Fruit fly (Drosophila melanogaster) ovary, adult (tissue): ENCODE results near the gene CG43273.

Experiments
- CG17801 ChIP-seq: fragments of 200-800 bp; optimal IDR thresholded peaks from 2 replicates; lab custom pipeline; 2019; ENCODE audit warnings: missing biosample characterization, mild to moderate bottlenecking, missing genetic modification characterization, moderate library complexity; ENCODE audit not compliant: partially characterized antibody

Gene CG43273

dm6 chr3R:24829887-24830351 is at the start of gene CG43273, which contains the start of gene Kaz:
TSS of gene CG43273 (plus strand) at chr3R:24830301.
TSS of gene Kaz (minus strand) at chr3R:24829959.
- TF ChIP-seq CG17801 (GFP tag; lab: Kevin White, UChicago): peak; percentile 60

- peak; percentile 56 for TF ChIP-seq CG17801 (GFP tag; lab: Kevin White, UChicago)
Observed at dm6 chr3R:24787042-24787565, 43.0 kb upstream of the CG43273 start, which contains the start of gene CG5805. TSS of gene CG5805 (minus strand) at chr3R:24787421.

dm6 chr3R:24787734-24788133 is 42.4 kb upstream of the CG43273 start, which contains the start of gene Ets96B:
TSS of gene Ets96B (plus strand) at chr3R:24788054.
- TF ChIP-seq CG17801 (GFP tag; lab: Kevin White, UChicago): no peak

- no peak for TF ChIP-seq CG17801 (GFP tag; lab: Kevin White, UChicago)
Observed at dm6 chr3R:24790036-24790435, 40.1 kb upstream of the CG43273 start, which contains the start of gene CG13634. TSS of gene CG13634 (minus strand) at chr3R:24790136.

dm6 chr3R:24798595-24798994 is 31.5 kb upstream of the CG43273 start:
- no peak for TF ChIP-seq CG17801 (GFP tag; lab: Kevin White, UChicago)

dm6 chr3R:24799503-24799902 is 30.6 kb upstream of the CG43273 start, which contains the start of gene Ude:
TSS of gene Ude (minus strand) at chr3R:24799668.
- TF ChIP-seq CG17801 (GFP tag; lab: Kevin White, UChicago): no peak

- TF ChIP-seq CG17801 (GFP tag; lab: Kevin White, UChicago): no peak
Observed at dm6 chr3R:24805048-24805447, 25.1 kb upstream of the CG43273 start, which contains the start of gene polybromo. TSS of gene polybromo (minus strand) at chr3R:24805259.

- no peak for TF ChIP-seq CG17801 (GFP tag; lab: Kevin White, UChicago)
Observed at dm6 chr3R:24807321-24807720, 22.8 kb upstream of the CG43273 start, which contains the start of gene CG6980. TSS of gene CG6980 (plus strand) at chr3R:24807621.

- TF ChIP-seq CG17801 (GFP tag; lab: Kevin White, UChicago): no peak
Observed at dm6 chr3R:24809576-24810279, 20.4 kb upstream of the CG43273 start.

dm6 chr3R:24810844-24811625 is 19.1 kb upstream of the CG43273 start:
- TF ChIP-seq CG17801 (GFP tag; lab: Kevin White, UChicago): peak; percentile 73

- TF ChIP-seq CG17801 (GFP tag; lab: Kevin White, UChicago): no peak
Observed at dm6 chr3R:24812394-24812793, 17.7 kb upstream of the CG43273 start.

- no peak for TF ChIP-seq CG17801 (GFP tag; lab: Kevin White, UChicago)
Observed at dm6 chr3R:24812987-24813636, 17.0 kb upstream of the CG43273 start.

- peak; percentile 81 for TF ChIP-seq CG17801 (GFP tag; lab: Kevin White, UChicago)
Observed at dm6 chr3R:24813637-24814301, 16.3 kb upstream of the CG43273 start, which contains the start of the genes lili and CG34150. TSS of gene lili (minus strand) at chr3R:24814012. TSS of gene CG34150 (plus strand) at chr3R:24814262.
